Worm (Caenorhabditis elegans): Measurements from ENCODE around the gene srw-32.
"Not testable (repeated sequence)": the region's sequence is repeated elsewhere in the genome, so short reads cannot be mapped to it uniquely, and the experiment has no call there.

Gene srw-32

ce11 chrV:17508493-17508892 is at the start of gene srw-32:
Gene srw-32, plus strand, starts transcription at chrV:17508793.
- TF ChIP-seq egl-27 (tag; optimal IDR thresholded peaks at IDR 0.05) (no peak), peb-1 (tag; optimal IDR thresholded peaks at IDR 0.05) (no peak), crh-2 (tag; optimal IDR thresholded peaks at IDR 0.05) (no peak), elt-3 (tag; optimal IDR thresholded peaks at IDR 0.05) (no peak), mab-5 (tag; optimal IDR thresholded peaks at IDR 0.05) (no peak), lin-13 (GFP tag; optimal IDR thresholded peaks at IDR 0.05) (no peak), nhr-25 (tag; optimal IDR thresholded peaks at IDR 0.05) (no peak), blmp-1 (tag; optimal IDR thresholded peaks at IDR 0.05; ENCODE audit: insufficient read depth) (no peak), ZK546.5 (tag; optimal IDR thresholded peaks at IDR 0.05) (no peak), nhr-237 (tag; optimal IDR thresholded peaks at IDR 0.05) (no peak), fos-1 (tag; optimal IDR thresholded peaks at IDR 0.05) (no peak), zag-1 (tag; optimal IDR thresholded peaks at IDR 0.05) (no peak), sem-4 (tag; optimal IDR thresholded peaks at IDR 0.05) (no peak)

ce11 chrV:17460061-17460460 is 48.5 kb upstream of the srw-32 start, which contains the start of gene srz-48:
Gene srz-48, minus strand, starts transcription at chrV:17460161.
- TF ChIP-seq lin-11 (tag; optimal IDR thresholded peaks at IDR 0.05) (no peak), nhr-25 (tag; optimal IDR thresholded peaks at IDR 0.05) (no peak), gmeb-1 (tag; optimal IDR thresholded peaks at IDR 0.05) (no peak), unc-39 (tag; optimal IDR thresholded peaks at IDR 0.05) (no peak), elt-1 (tag; optimal IDR thresholded peaks at IDR 0.05) (no peak), R02D3.7 (tag; optimal IDR thresholded peaks at IDR 0.05) (no peak), lin-39 (tag; optimal IDR thresholded peaks at IDR 0.05) (no peak), nhr-129 (tag; optimal IDR thresholded peaks at IDR 0.05) (no peak), aly-2 (tag; optimal IDR thresholded peaks at IDR 0.05) (no peak), sma-3 (GFP tag; optimal IDR thresholded peaks at IDR 0.05) (no peak), ZK546.5 (tag; optimal IDR thresholded peaks at IDR 0.05) (no peak), lsy-2 (tag; optimal IDR thresholded peaks at IDR 0.05) (no peak), skn-1 (tag; optimal IDR thresholded peaks at IDR 0.05) (no peak), blmp-1 (tag; optimal IDR thresholded peaks at IDR 0.05; ENCODE audit: insufficient read depth) (no peak), dmd-4 (tag; optimal IDR thresholded peaks at IDR 0.05) (no peak), snpc-4 (tag; optimal IDR thresholded peaks at IDR 0.05) (no peak), zag-1 (tag; optimal IDR thresholded peaks at IDR 0.05) (no peak), nhr-21 (tag; optimal IDR thresholded peaks at IDR 0.05) (no peak)

- not testable (repeated sequence) for TF ChIP-seq lin-11, dmd-4, skn-1 (tag; optimal IDR thresholded peaks at IDR 0.05)
Measured at ce11 chrV:17464278-17464677, 44.3 kb upstream of the srw-32 start, which contains the start of gene F20E11.7. Gene F20E11.7, plus strand, starts transcription at chrV:17464578.

DNA sequence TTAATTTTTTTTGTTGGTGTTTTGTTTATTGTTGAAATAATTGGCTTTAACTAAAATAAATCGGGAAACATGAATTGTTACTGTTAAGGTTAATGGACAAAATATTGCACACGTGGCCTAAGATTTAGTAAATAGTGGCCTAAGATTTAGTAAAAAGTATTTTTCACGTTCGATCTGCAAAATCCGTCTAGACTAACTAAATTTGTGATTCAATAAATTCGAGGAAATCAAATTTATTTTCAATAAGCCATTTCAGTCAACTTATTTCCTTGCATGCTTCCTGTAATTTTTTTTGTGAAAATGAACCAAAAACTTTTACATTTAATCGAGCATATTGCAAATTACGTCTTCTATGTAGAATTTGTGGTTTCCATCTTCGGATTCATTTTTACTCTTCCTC is 41.8 kb upstream of the srw-32 start, which contains the start of gene srw-72:
TSS of gene srw-72 (plus strand) at position 301 of the 400 bp plus-strand sequence.
- TF ChIP-seq sma-3 (GFP tag; optimal IDR thresholded peaks at IDR 0.05) (no peak), lin-11 (tag; optimal IDR thresholded peaks at IDR 0.05) (no peak), nhr-77 (tag; optimal IDR thresholded peaks at IDR 0.05) (no peak), nhr-23 (tag; optimal IDR thresholded peaks at IDR 0.05) (no peak)

DNA sequence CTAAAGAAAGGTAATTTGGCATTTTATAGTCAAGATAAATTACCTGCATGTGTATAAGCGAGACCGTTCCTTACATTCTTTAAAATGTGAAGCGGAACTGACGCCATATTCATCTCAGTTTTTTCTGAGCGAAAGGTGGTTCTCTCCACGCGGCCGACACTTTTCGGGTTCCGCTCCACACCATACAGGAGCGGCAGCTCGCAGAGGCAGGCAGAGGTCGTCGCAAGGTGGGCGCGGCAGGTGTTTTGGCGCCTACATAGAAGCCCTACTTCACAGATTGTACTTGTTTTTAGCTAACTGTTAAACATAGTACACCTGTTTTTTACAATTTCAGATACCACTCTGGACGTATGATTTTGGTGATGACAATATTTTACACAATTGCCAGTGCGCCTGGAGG is 40.7 kb upstream of the srw-32 start:
- no peak for TF ChIP-seq gmeb-1 (tag; optimal IDR thresholded peaks at IDR 0.05)
- TF ChIP-seq ztf-11 (tag; optimal IDR thresholded peaks at IDR 0.05), result no peak
- TF ChIP-seq mdl-1 (tag; optimal IDR thresholded peaks at IDR 0.05), result no peak
- no peak for TF ChIP-seq C34F6.9 (tag; optimal IDR thresholded peaks at IDR 0.05)
- TF ChIP-seq ZK546.5 (tag; optimal IDR thresholded peaks at IDR 0.05), result no peak

- TF ChIP-seq unc-55 (GFP tag; optimal IDR thresholded peaks at IDR 0.05) (no peak), lin-39 (tag; optimal IDR thresholded peaks at IDR 0.05) (no peak), elt-1 (tag; optimal IDR thresholded peaks at IDR 0.05) (no peak)
Measured at ce11 chrV:17469180-17469579, 39.4 kb upstream of the srw-32 start, which contains the start of gene F20E11.17. Gene F20E11.17, minus strand, starts transcription at chrV:17469280.

Data from whole organism, L2 larva.